Fruit fly (Drosophila melanogaster): Measurements from ENCODE around the gene CG1806.

The CG1806 gene

dm6 chrX:12032136-12032682 lies 25.2 kb downstream of the CG1806 start, which contains the start of gene Cyp318a1:
TSS of gene Cyp318a1 (plus strand) at chrX:12032632.
- TF ChIP-seq h (optimal IDR thresholded peaks at IDR 0.05) (no peak), psq (optimal IDR thresholded peaks at IDR 0.05) (no peak), Myc (optimal IDR thresholded peaks at IDR 0.05) (no peak), ttk (optimal IDR thresholded peaks at IDR 0.05) (no peak), Sin3A (optimal IDR thresholded peaks at IDR 0.05) (no peak), insv (optimal IDR thresholded peaks at IDR 0.05) (no peak)

- TF ChIP-seq h (optimal IDR thresholded peaks at IDR 0.05) (no peak), Myc (optimal IDR thresholded peaks at IDR 0.05) (no peak), insv (optimal IDR thresholded peaks at IDR 0.05) (no peak), ttk (optimal IDR thresholded peaks at IDR 0.05) (no peak), Sin3A (optimal IDR thresholded peaks at IDR 0.05) (no peak), psq (optimal IDR thresholded peaks at IDR 0.05) (no peak)
Measured at dm6 chrX:12034713-12035112, 27.7 kb downstream of the CG1806 start.

dm6 chrX:12035207-12035606 lies 28.2 kb downstream of the CG1806 start:
- TF ChIP-seq h (optimal IDR thresholded peaks at IDR 0.05) (no peak), Myc (optimal IDR thresholded peaks at IDR 0.05) (no peak), Sin3A (optimal IDR thresholded peaks at IDR 0.05) (no peak), insv (optimal IDR thresholded peaks at IDR 0.05) (no peak), ttk (optimal IDR thresholded peaks at IDR 0.05) (no peak), psq (optimal IDR thresholded peaks at IDR 0.05) (no peak)

- TF ChIP-seq insv (optimal IDR thresholded peaks at IDR 0.05) (no peak), ttk (optimal IDR thresholded peaks at IDR 0.05) (no peak), Myc (optimal IDR thresholded peaks at IDR 0.05) (no peak), h (optimal IDR thresholded peaks at IDR 0.05) (no peak), Sin3A (optimal IDR thresholded peaks at IDR 0.05) (no peak), psq (optimal IDR thresholded peaks at IDR 0.05) (no peak)
Measured at dm6 chrX:12043398-12043797, 36.4 kb downstream of the CG1806 start, which contains the start of gene Ten-a. TSS of gene Ten-a (plus strand) at chrX:12043698.

- TF ChIP-seq Sin3A (optimal IDR thresholded peaks at IDR 0.05) (no peak), insv (optimal IDR thresholded peaks at IDR 0.05) (no peak), Myc (optimal IDR thresholded peaks at IDR 0.05) (no peak), psq (optimal IDR thresholded peaks at IDR 0.05) (no peak), ttk (optimal IDR thresholded peaks at IDR 0.05) (no peak), h (optimal IDR thresholded peaks at IDR 0.05) (no peak)
Measured at dm6 chrX:12050292-12050691, 43.3 kb downstream of the CG1806 start.

dm6 chrX:12056535-12056934 lies 49.6 kb downstream of the CG1806 start, which contains the start of gene Uch-L5R:
TSS of gene Uch-L5R (minus strand) at chrX:12056635.
- TF ChIP-seq h (optimal IDR thresholded peaks at IDR 0.05) (no peak), ttk (optimal IDR thresholded peaks at IDR 0.05) (no peak), Sin3A (optimal IDR thresholded peaks at IDR 0.05) (no peak), insv (optimal IDR thresholded peaks at IDR 0.05) (no peak), psq (optimal IDR thresholded peaks at IDR 0.05) (no peak), Myc (optimal IDR thresholded peaks at IDR 0.05) (no peak)

- TF ChIP-seq h (optimal IDR thresholded peaks at IDR 0.05) (no peak), Myc (optimal IDR thresholded peaks at IDR 0.05) (no peak), insv (optimal IDR thresholded peaks at IDR 0.05) (no peak), psq (optimal IDR thresholded peaks at IDR 0.05) (no peak), Sin3A (optimal IDR thresholded peaks at IDR 0.05) (no peak), ttk (optimal IDR thresholded peaks at IDR 0.05) (no peak)
Measured at dm6 chrX:12059495-12059894, 52.5 kb downstream of the CG1806 start, which contains the start of gene Muc11A. TSS of gene Muc11A (plus strand) at chrX:12059795.

All from Kc167 (cell line).